Worm (Caenorhabditis elegans) whole organism, young adult: ENCODE data around the gene efn-4.

Experiments used
- B0336.3 ChIP-seq: fragments of 200-800 bp; sonication (Bioruptor generic); IDR thresholded peaks from 2 replicates; pipeline ENCODE4 v1.3.6; 2022; ENCODE audit warnings: missing genetic modification characterization, missing compliant biosample characterization
- F49E8.2 ChIP-seq: sonication (generic microtip); optimal IDR thresholded peaks from 3 replicates; lab custom pipeline; 2017; ENCODE audit warnings: missing genetic modification characterization, mild to moderate bottlenecking, missing compliant biosample characterization, antibody characterized with exemption, moderate library complexity; ENCODE audit not compliant: insufficient read depth
- K11D2.4 ChIP-seq: fragments of 200-800 bp; sonication (Bioruptor generic); IDR thresholded peaks from 2 replicates; pipeline ENCODE4 v1.3.6; 2022; ENCODE audit warnings: missing genetic modification reagents, missing genetic modification characterization, missing compliant biosample characterization
- ZK185.1 ChIP-seq: sonication (generic microtip); optimal IDR thresholded peaks from 2 replicates; lab custom pipeline; 2016; ENCODE audit warnings: mild to moderate bottlenecking, missing genetic modification characterization, missing compliant biosample characterization; ENCODE audit not compliant: poor library complexity, severe bottlenecking
- akir-1 ChIP-seq: fragments of 200-800 bp; sonication (Bioruptor generic); optimal IDR thresholded peaks from 2 replicates; lab custom pipeline; 2018; ENCODE audit warnings: mild to moderate bottlenecking, missing genetic modification characterization, moderate library complexity, missing compliant biosample characterization
- ama-1 ChIP-seq, 3 experiments: fragments of 150-350 bp in 1 of 3; sonication (generic microtip) in 2 of 3; optimal IDR thresholded peaks; 2 replicates each; lab custom pipeline; 2014 to 2018; ENCODE audit warnings: missing biosample characterization in 2 of 3, missing genetic modification characterization in 2 of 3, missing genetic modification reagents in 2 of 3
- atf-7 ChIP-seq: sonication (generic microtip); optimal IDR thresholded peaks from 2 replicates; lab custom pipeline; 2017; ENCODE audit warnings: mild to moderate bottlenecking, missing genetic modification characterization, missing compliant biosample characterization
- ccch-3 ChIP-seq: fragments of 200-800 bp; sonication (Bioruptor generic); optimal IDR thresholded peaks from 2 replicates; lab custom pipeline; 2018; ENCODE audit warnings: mild to moderate bottlenecking, missing genetic modification characterization, missing compliant biosample characterization
- cebp-1 ChIP-seq, 2 experiments: fragments of 200-800 bp in 1 of 2; sonication (Bioruptor generic) in 1 of 2; sonication (generic microtip) in 1 of 2; IDR thresholded peaks in 1 of 2; optimal IDR thresholded peaks in 1 of 2; 2 replicates each; pipeline versions ENCODE4 v1.3.6 to Lab custom; 2017 to 2022; ENCODE audit warnings: missing compliant biosample characterization in 2 of 2, missing genetic modification characterization in 2 of 2, mild to moderate bottlenecking in 1 of 2, missing genetic modification reagents in 1 of 2, moderate library complexity in 1 of 2
- ceh-27 ChIP-seq: fragments of 200-800 bp; sonication (Bioruptor generic); optimal IDR thresholded peaks from 2 replicates; lab custom pipeline; 2018; ENCODE audit warnings: mild to moderate bottlenecking, missing genetic modification characterization, moderate library complexity, missing compliant biosample characterization
- ceh-40 ChIP-seq: fragments of 200-800 bp; sonication (Bioruptor generic); IDR thresholded peaks from 2 replicates; pipeline ENCODE4 v1.3.6; 2022; ENCODE audit warnings: missing genetic modification characterization, missing compliant biosample characterization
- fkh-3 ChIP-seq: sonication (generic microtip); optimal IDR thresholded peaks from 2 replicates; lab custom pipeline; 2016; ENCODE audit warnings: mild to moderate bottlenecking, missing genetic modification characterization, missing compliant biosample characterization
- hmg-1.2 ChIP-seq: fragments of 200-800 bp; sonication (Bioruptor generic); IDR thresholded peaks from 2 replicates; pipeline ENCODE4 v1.3.6; 2022; ENCODE audit warnings: missing genetic modification reagents, missing genetic modification characterization, missing compliant biosample characterization
- hrde-1 ChIP-seq: sonication (generic microtip); optimal IDR thresholded peaks from 2 replicates; lab custom pipeline; 2016; ENCODE audit warnings: missing genetic modification characterization, mild to moderate bottlenecking, missing compliant biosample characterization, moderate library complexity, missing genotype, missing genetic modification reagents, borderline replicate concordance
- let-526 ChIP-seq: fragments of 200-800 bp; sonication (Bioruptor generic); IDR thresholded peaks from 2 replicates; pipeline ENCODE4 v1.3.6; 2022; ENCODE audit warnings: missing genetic modification reagents, missing genetic modification characterization, missing compliant biosample characterization
- lin-26 ChIP-seq: fragments of 200-800 bp; sonication (Bioruptor generic); IDR thresholded peaks from 2 replicates; pipeline ENCODE4 v1.3.6; 2022; ENCODE audit warnings: missing genetic modification reagents, missing genetic modification characterization, missing compliant biosample characterization
- lir-1 ChIP-seq: fragments of 200-800 bp; sonication (Bioruptor generic); conservative IDR thresholded peaks from 2 replicates; pipeline ENCODE4 v1.3.6; 2022; ENCODE audit warnings: missing genetic modification reagents, missing genetic modification characterization, missing compliant biosample characterization
- lsy-27 ChIP-seq: sonication (generic microtip); optimal IDR thresholded peaks from 2 replicates; lab custom pipeline; 2017; ENCODE audit warnings: missing genetic modification characterization, mild to moderate bottlenecking, missing compliant biosample characterization, antibody characterized with exemption, missing genotype, borderline replicate concordance; ENCODE audit not compliant: insufficient read depth
- nhr-179 ChIP-seq: sonication (generic microtip); optimal IDR thresholded peaks from 2 replicates; lab custom pipeline; 2016; ENCODE audit warnings: mild to moderate bottlenecking, missing genetic modification characterization, missing compliant biosample characterization
- nhr-80 ChIP-seq: sonication (generic microtip); optimal IDR thresholded peaks from 2 replicates; lab custom pipeline; 2016; ENCODE audit warnings: missing genetic modification characterization, missing compliant biosample characterization
- pbrm-1 ChIP-seq: fragments of 200-800 bp; sonication (Bioruptor generic); IDR thresholded peaks from 2 replicates; pipeline ENCODE4 v1.3.6; 2022; ENCODE audit warnings: missing genetic modification reagents, missing genetic modification characterization, missing compliant biosample characterization
- rcor-1 ChIP-seq: fragments of 200-800 bp; sonication (Bioruptor generic); IDR thresholded peaks from 2 replicates; pipeline ENCODE4 v1.3.6; 2022; ENCODE audit warnings: missing genetic modification reagents, missing genetic modification characterization, missing compliant biosample characterization
- rec-8 ChIP-seq, 2 experiments: sonication (generic microtip); optimal IDR thresholded peaks; 2 replicates each; lab custom pipeline; 2016; ENCODE audit warnings: mild to moderate bottlenecking in 2 of 2, missing genetic modification characterization in 2 of 2, missing genetic modification reagents in 2 of 2, missing genotype in 2 of 2, missing biosample characterization in 1 of 2, missing compliant biosample characterization in 1 of 2, moderate library complexity in 1 of 2
- repo-1 ChIP-seq: sonication (generic microtip); optimal IDR thresholded peaks from 2 replicates; lab custom pipeline; 2017; ENCODE audit warnings: mild to moderate bottlenecking, missing genetic modification characterization, missing compliant biosample characterization
- snpc-3.4 ChIP-seq: sonication (generic microtip); optimal IDR thresholded peaks from 2 replicates; lab custom pipeline; 2017; ENCODE audit warnings: missing genetic modification characterization, mild to moderate bottlenecking, missing compliant biosample characterization, antibody characterized with exemption, moderate library complexity, missing genotype, missing genetic modification reagents
- somi-1 ChIP-seq: fragments of 200-800 bp; sonication (Bioruptor generic); optimal IDR thresholded peaks from 2 replicates; lab custom pipeline; 2018; ENCODE audit warnings: mild to moderate bottlenecking, missing genetic modification characterization, missing compliant biosample characterization
- unc-130 ChIP-seq: sonication (generic microtip); optimal IDR thresholded peaks from 2 replicates; lab custom pipeline; 2016; ENCODE audit warnings: missing genetic modification reagents, missing genetic modification characterization, missing compliant biosample characterization
- zfh-2 ChIP-seq: fragments of 200-800 bp; sonication (Bioruptor generic); conservative IDR thresholded peaks from 2 replicates; pipeline ENCODE4 v1.3.6; 2022; ENCODE audit warnings: missing genetic modification reagents, missing genetic modification characterization, missing compliant biosample characterization
- ztf-25 ChIP-seq: fragments of 200-800 bp; sonication (Bioruptor generic); IDR thresholded peaks from 2 replicates; pipeline ENCODE4 v1.3.6; 2022; ENCODE audit warnings: missing genetic modification reagents, missing genetic modification characterization, missing compliant biosample characterization
- ztf-26 ChIP-seq: sonication (generic microtip); optimal IDR thresholded peaks from 2 replicates; lab custom pipeline; 2017; ENCODE audit warnings: missing genetic modification characterization, missing compliant biosample characterization
- ztf-28 ChIP-seq: fragments of 200-800 bp; sonication (Bioruptor generic); IDR thresholded peaks from 2 replicates; pipeline ENCODE4 v1.3.6; 2022; ENCODE audit warnings: missing genetic modification reagents, missing genetic modification characterization, missing compliant biosample characterization
- ztf-3 ChIP-seq: fragments of 200-800 bp; sonication (Bioruptor generic); optimal IDR thresholded peaks from 2 replicates; lab custom pipeline; 2018; ENCODE audit warnings: mild to moderate bottlenecking, missing genetic modification characterization, missing compliant biosample characterization
- ztf-6 ChIP-seq: fragments of 200-800 bp; sonication (Bioruptor generic); IDR thresholded peaks from 2 replicates; pipeline ENCODE4 v1.3.6; 2022; ENCODE audit warnings: missing genetic modification reagents, missing genetic modification characterization, missing compliant biosample characterization

The efn-4 gene

ce11 chrIV:587729-588128, 28.7 kb downstream of the efn-4 start, which contains the start of gene C18H7.12:
Gene C18H7.12 (minus strand): TSS chrIV:587829.
- no peak for TF ChIP-seq lsy-27 (tag; lab: Kevin White, UChicago)
- TF ChIP-seq let-526 (GFP tag; lab: Robert Waterston, UW) = no peak
- no peak for TF ChIP-seq atf-7 (tag; lab: Kevin White, UChicago)
- no peak for TF ChIP-seq ztf-3 (GFP tag; lab: Kevin White, UChicago)
- TF ChIP-seq cebp-1 (GFP tag; IDR thresholded peaks at IDR 0.05; lab: Robert Waterston, UW) = no peak
- no peak for TF ChIP-seq cebp-1 (tag; optimal IDR thresholded peaks at IDR 0.05; lab: Kevin White, UChicago)
- TF ChIP-seq fkh-3 = no peak
- TF ChIP-seq ztf-26 = no peak
- no peak for TF ChIP-seq ztf-6 (GFP tag; lab: Robert Waterston, UW)

ce11 chrIV:592382-592781, 33.3 kb downstream of the efn-4 start, which contains the start of gene C18H7.6:
Gene C18H7.6 (minus strand): TSS chrIV:592485.
- TF ChIP-seq cebp-1 (GFP tag; IDR thresholded peaks at IDR 0.05; lab: Robert Waterston, UW) (no peak), cebp-1 (tag; optimal IDR thresholded peaks at IDR 0.05; lab: Kevin White, UChicago) (no peak)

ce11 chrIV:593029-593428, 34.0 kb downstream of the efn-4 start, which contains the start of gene C18H7.4:
Gene C18H7.4 (plus strand): TSS chrIV:593329.
- TF ChIP-seq somi-1 (no peak), lin-26 (GFP tag; lab: Robert Waterston, UW) (no peak), ceh-40 (GFP tag; lab: Robert Waterston, UW) (no peak), rec-8 (tag; optimal IDR thresholded peaks at IDR 0.05; lab: Kevin White, UChicago) (no peak), hmg-1.2 (no peak), ztf-25 (GFP tag; lab: Robert Waterston, UW) (no peak), zfh-2 (GFP tag; lab: Robert Waterston, UW) (no peak), lsy-27 (tag; lab: Kevin White, UChicago) (no peak), snpc-3.4 (no peak), ztf-28 (GFP tag; lab: Robert Waterston, UW) (no peak), fkh-3 (no peak), hrde-1 (no peak), B0336.3 (GFP tag; lab: Robert Waterston, UW) (no peak), rcor-1 (GFP tag; lab: Robert Waterston, UW) (no peak), nhr-179 (tag; lab: Kevin White, UChicago) (no peak), akir-1 (no peak), ceh-27 (GFP tag; lab: Kevin White, UChicago) (no peak), ztf-6 (GFP tag; lab: Robert Waterston, UW) (no peak), ccch-3 (no peak), unc-130 (no peak)

- no peak for TF ChIP-seq ZK185.1 (tag; lab: Kevin White, UChicago)
- TF ChIP-seq lir-1 (GFP tag; lab: Robert Waterston, UW) = no peak
- peak; percentile 61; the same call in 1 of the 2 replicates for TF ChIP-seq zfh-2 (GFP tag; lab: Robert Waterston, UW)
- no peak for TF ChIP-seq K11D2.4 (GFP tag; lab: Robert Waterston, UW)
Measured at ce11 chrIV:594840-595239, 35.8 kb downstream of the efn-4 start.

ce11 chrIV:596292-596952, 37.4 kb downstream of the efn-4 start, which contains the start of the genes C18H7.7 and C18H7.11:
Gene C18H7.7 (minus strand): TSS chrIV:596392.
Gene C18H7.11 (plus strand): TSS chrIV:596902.
- TF ChIP-seq F49E8.2 (tag; lab: Kevin White, UChicago) (no peak), repo-1 (tag; lab: Kevin White, UChicago) (no peak), ztf-28 (GFP tag; lab: Robert Waterston, UW) (no peak), ama-1 (optimal IDR thresholded peaks at IDR 0.05; lab: Kevin White, UChicago) (no peak), ama-1 (GFP tag; optimal IDR thresholded peaks at IDR 0.05; lab: Kevin White, UChicago) (no peak), nhr-80 (tag; lab: Kevin White, UChicago) (peak; percentile 21), pbrm-1 (GFP tag; lab: Robert Waterston, UW) (no peak)
